Fruit fly (Drosophila melanogaster): ENCODE measurements around the gene CG8326.

DNA sequence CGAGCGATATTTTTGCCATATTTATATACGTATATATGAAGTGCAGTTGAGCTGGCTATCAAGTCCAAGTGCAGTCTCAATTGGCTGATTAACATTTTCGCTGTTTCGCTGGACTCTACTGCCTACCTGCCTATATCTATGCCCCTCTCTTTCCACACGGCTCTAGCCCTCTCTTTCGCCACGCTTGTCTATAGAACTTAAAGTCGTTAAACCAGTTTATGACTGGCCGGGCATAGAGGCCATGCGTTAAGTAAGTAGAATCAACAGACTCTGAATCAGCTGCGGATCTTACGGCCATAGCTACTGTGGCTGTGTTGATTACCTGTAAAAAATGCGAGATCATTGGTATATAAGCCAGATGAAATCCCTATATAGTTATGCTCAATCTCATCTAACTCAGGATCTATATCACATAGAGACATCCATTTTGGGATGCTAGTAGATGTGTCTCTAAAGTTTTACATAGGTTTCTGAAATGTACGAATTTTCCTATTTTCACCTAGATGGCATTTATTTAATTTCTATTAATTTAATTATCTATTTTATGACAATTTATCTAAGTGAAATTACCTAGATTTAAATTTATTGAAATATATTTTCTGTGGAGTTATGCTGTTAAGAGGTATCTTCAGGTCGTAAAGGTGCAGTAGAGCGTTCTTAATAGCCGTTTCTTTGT lies 47.5 kb downstream of the CG8326 start:
- no peak for TF ChIP-seq Hr96 (GFP tag; optimal IDR thresholded peaks at IDR 0.05)
- TF ChIP-seq kay (GFP tag; ENCODE audit: borderline replicate concordance): peak; percentile 78
